Worm (Caenorhabditis elegans): Measurements from ENCODE around the gene Y39B6A.41.

The Y39B6A.41 gene

ce11 chrV:19013215-19013614, 35.4 kb upstream of the Y39B6A.41 start:
- TF ChIP-seq eyg-1 (tag; optimal IDR thresholded peaks at IDR 0.05): no peak
- TF ChIP-seq hlh-6 (tag; optimal IDR thresholded peaks at IDR 0.05): no peak
- no peak for TF ChIP-seq ceh-14 (tag; optimal IDR thresholded peaks at IDR 0.05)
- no peak for TF ChIP-seq ceh-30 (tag; optimal IDR thresholded peaks at IDR 0.05)
- no peak for TF ChIP-seq ceh-45 (GFP tag; IDR thresholded peaks at IDR 0.05)
- no peak for TF ChIP-seq sox-2 (GFP tag; IDR thresholded peaks at IDR 0.05)
- TF ChIP-seq ceh-48 (tag; optimal IDR thresholded peaks at IDR 0.05): no peak
- no peak for TF ChIP-seq ceh-6 (GFP tag; optimal IDR thresholded peaks at IDR 0.05)
- no peak for TF ChIP-seq hlh-30 (tag; optimal IDR thresholded peaks at IDR 0.05; ENCODE audit: insufficient read depth)
- no peak for TF ChIP-seq ceh-18 (tag; optimal IDR thresholded peaks at IDR 0.05)
- TF ChIP-seq K02D7.2 (tag; optimal IDR thresholded peaks at IDR 0.05): no peak
- no peak for TF ChIP-seq hlh-13 (GFP tag; optimal IDR thresholded peaks at IDR 0.05)
- TF ChIP-seq ceh-9 (tag; optimal IDR thresholded peaks at IDR 0.05): no peak
- no peak for TF ChIP-seq pqm-1 (tag; optimal IDR thresholded peaks at IDR 0.05)
- TF ChIP-seq syd-9 (tag; optimal IDR thresholded peaks at IDR 0.05): no peak
- no peak for TF ChIP-seq ceh-31 (tag; optimal IDR thresholded peaks at IDR 0.05)
- TF ChIP-seq pag-3 (tag; optimal IDR thresholded peaks at IDR 0.05; ENCODE audit: borderline replicate concordance): no peak
- no peak for TF ChIP-seq npax-4 (tag; optimal IDR thresholded peaks at IDR 0.05)

- TF ChIP-seq ceh-48 (tag; optimal IDR thresholded peaks at IDR 0.05): peak; percentile 45
- no peak for TF ChIP-seq rnt-1 (tag; optimal IDR thresholded peaks at IDR 0.05)
- TF ChIP-seq ceh-34 (tag; optimal IDR thresholded peaks at IDR 0.05): no peak
These were observed 32.6 kb upstream of the Y39B6A.41 start for ce11 chrV:19010405-19010804.

ce11 chrV:19001656-19002055, 23.9 kb upstream of the Y39B6A.41 start, which contains the start of gene Y39B6A.33:
Y39B6A.33 (plus strand) TSS chrV:19001956.
- TF ChIP-seq nhr-232 (tag; optimal IDR thresholded peaks at IDR 0.05): no peak
- TF ChIP-seq hlh-13 (GFP tag; optimal IDR thresholded peaks at IDR 0.05): no peak
- no peak for TF ChIP-seq mec-3 (tag; optimal IDR thresholded peaks at IDR 0.05; ENCODE audit: borderline replicate concordance)
- TF ChIP-seq sox-2 (GFP tag; IDR thresholded peaks at IDR 0.05): no peak
- TF ChIP-seq ceh-34 (tag; optimal IDR thresholded peaks at IDR 0.05): no peak
- TF ChIP-seq ceh-6 (GFP tag; optimal IDR thresholded peaks at IDR 0.05): no peak
- no peak for TF ChIP-seq rnt-1 (tag; optimal IDR thresholded peaks at IDR 0.05)
- no peak for TF ChIP-seq elt-2 (tag; optimal IDR thresholded peaks at IDR 0.05)
- TF ChIP-seq che-1 (tag; optimal IDR thresholded peaks at IDR 0.05): no peak
- TF ChIP-seq elt-4 (tag; optimal IDR thresholded peaks at IDR 0.05): no peak

- TF ChIP-seq ref-2 (tag; optimal IDR thresholded peaks at IDR 0.05) (no peak), fkh-10 (GFP tag; optimal IDR thresholded peaks at IDR 0.05) (no peak), dmd-4 (tag; optimal IDR thresholded peaks at IDR 0.05; ENCODE audit: borderline replicate concordance) (no peak), K02D7.2 (tag; optimal IDR thresholded peaks at IDR 0.05) (peak; percentile 1), unc-86 (tag; optimal IDR thresholded peaks at IDR 0.05) (peak; percentile 27), sox-4 (tag; optimal IDR thresholded peaks at IDR 0.05) (no peak), ceh-22 (tag; optimal IDR thresholded peaks at IDR 0.05) (no peak), unc-3 (GFP tag; conservative IDR thresholded peaks at IDR 0.05) (no peak), unc-3 (tag; optimal IDR thresholded peaks at IDR 0.05) (no peak), npax-4 (tag; optimal IDR thresholded peaks at IDR 0.05) (no peak), nfya-1 (tag; optimal IDR thresholded peaks at IDR 0.05) (peak; percentile 5), unc-42 (tag; optimal IDR thresholded peaks at IDR 0.05) (peak; percentile 23), ztf-16 (tag; optimal IDR thresholded peaks at IDR 0.05) (no peak), elt-2 (tag; optimal IDR thresholded peaks at IDR 0.05) (peak; percentile 16)
These were observed 23.2 kb upstream of the Y39B6A.41 start, which contains the start of gene Y39B6A.34 for ce11 chrV:19001016-19001415. Y39B6A.34 (plus strand) TSS chrV:19001018.

- no peak for TF ChIP-seq pqm-1 (tag; optimal IDR thresholded peaks at IDR 0.05)
- TF ChIP-seq sox-2 (GFP tag; IDR thresholded peaks at IDR 0.05): no peak
These were observed 22.8 kb upstream of the Y39B6A.41 start for ce11 chrV:19000542-19000941.
